Fruit fly (Drosophila melanogaster): ENCODE results near the gene CG43056.
A peak's percentile ranks its signal among the peaks of the same experiment; 100 is the strongest.

The CG43056 gene

DNA sequence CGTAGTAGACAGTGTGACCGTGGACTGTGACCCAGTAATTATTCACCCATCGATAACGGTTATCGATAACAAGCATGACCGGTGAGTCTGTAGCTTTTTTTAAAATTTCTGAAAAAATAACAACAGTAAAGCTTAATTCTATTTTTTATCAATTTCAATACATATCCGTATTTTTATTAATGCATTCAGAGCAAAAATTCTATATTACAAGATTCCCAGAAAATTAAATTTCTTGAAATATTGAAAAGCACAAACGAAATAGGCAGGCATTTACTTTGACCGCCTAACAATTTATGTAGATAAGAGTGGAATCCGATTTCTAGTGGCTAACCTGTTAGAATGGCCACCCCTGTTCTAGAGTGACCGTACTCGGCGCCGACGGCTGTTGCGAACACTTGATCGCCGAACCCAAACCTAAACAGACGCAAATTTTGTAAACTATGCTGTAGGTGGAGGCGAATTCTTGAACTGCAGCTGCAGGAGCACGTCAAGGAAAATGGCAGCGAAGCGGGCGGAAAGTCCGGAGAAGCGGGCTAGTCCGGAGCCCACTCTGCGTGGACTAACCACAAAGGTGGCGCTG, 43.7 kb upstream of the CG43056 start, which contains the start of gene CG3652 (continued):
- TF ChIP-seq phol (tag; optimal IDR thresholded peaks at IDR 0.05) = peak; percentile 64
- TF ChIP-seq NK7.1 (GFP tag; optimal IDR thresholded peaks at IDR 0.05) = no peak
- no peak for TF ChIP-seq odd (GFP tag; optimal IDR thresholded peaks at IDR 0.05)
- no peak for TF ChIP-seq toy (GFP tag; IDR thresholded peaks at IDR 0.05)
- no peak for TF ChIP-seq psq (GFP tag; optimal IDR thresholded peaks at IDR 0.05)
- peak; percentile 70 for TF ChIP-seq CG12659 (GFP tag; optimal IDR thresholded peaks at IDR 0.05)
- TF ChIP-seq CG1832 (GFP tag; optimal IDR thresholded peaks at IDR 0.05) = no peak
- no peak for TF ChIP-seq abd-A (tag; optimal IDR thresholded peaks at IDR 0.05)
- no peak for TF ChIP-seq ssp (GFP tag; IDR thresholded peaks at IDR 0.05)
- peak; percentile 55 for TF ChIP-seq MBD-R2 (GFP tag; IDR thresholded peaks at IDR 0.05)
- TF ChIP-seq Lpt (GFP tag; optimal IDR thresholded peaks at IDR 0.05) = no peak
- TF ChIP-seq maf-S (GFP tag; optimal IDR thresholded peaks at IDR 0.05) = peak; percentile 20
- no peak for TF ChIP-seq ind (GFP tag; optimal IDR thresholded peaks at IDR 0.05)
- TF ChIP-seq CG12104 (GFP tag; optimal IDR thresholded peaks at IDR 0.05) = no peak
- TF ChIP-seq CG14014 (GFP tag; IDR thresholded peaks at IDR 0.05) = no peak
- no peak for TF ChIP-seq exex (tag; optimal IDR thresholded peaks at IDR 0.05)
- no peak for TF ChIP-seq Adf1 (GFP tag; IDR thresholded peaks at IDR 0.05)
- no peak for TF ChIP-seq CG2199 (GFP tag; IDR thresholded peaks at IDR 0.05)
- no peak for TF ChIP-seq disco-r (GFP tag; optimal IDR thresholded peaks at IDR 0.05)
- TF ChIP-seq CG8290 (GFP tag; optimal IDR thresholded peaks at IDR 0.05) = no peak
- no peak for TF ChIP-seq CG8290 (tag; optimal IDR thresholded peaks at IDR 0.05)
- no peak for TF ChIP-seq CG32767 (GFP tag; IDR thresholded peaks at IDR 0.05)
- TF ChIP-seq CG1024 (GFP tag; IDR thresholded peaks at IDR 0.05) = no peak
- no peak for TF ChIP-seq CG7745 (tag; optimal IDR thresholded peaks at IDR 0.05)
- no peak for TF ChIP-seq CG4328 (GFP tag; optimal IDR thresholded peaks at IDR 0.05)
- no peak for TF ChIP-seq CG2889 (GFP tag; IDR thresholded peaks at IDR 0.05)
- TF ChIP-seq Xbp1 (GFP tag; optimal IDR thresholded peaks at IDR 0.05) = peak; percentile 49
- TF ChIP-seq nerfin-2 (GFP tag; IDR thresholded peaks at IDR 0.05; ENCODE audit: partially characterized antibody) = 0 out of 2 replicates have a peak, but pooled peaks have one; percentile 50
- no peak for TF ChIP-seq CG17328 (GFP tag; IDR thresholded peaks at IDR 0.05)
- no peak for TF ChIP-seq gt (GFP tag; IDR thresholded peaks at IDR 0.05)
- TF ChIP-seq gsb (GFP tag; IDR thresholded peaks at IDR 0.05) = no peak
- TF ChIP-seq CG33213 (GFP tag; optimal IDR thresholded peaks at IDR 0.05) = no peak
- TF ChIP-seq Antp (GFP tag; optimal IDR thresholded peaks at IDR 0.05) = no peak
- TF ChIP-seq Hsf (GFP tag; optimal IDR thresholded peaks at IDR 0.05) = peak; percentile 43
- TF ChIP-seq tgo (GFP tag; IDR thresholded peaks at IDR 0.05) = no peak
- TF ChIP-seq CG12219 (GFP tag; optimal IDR thresholded peaks at IDR 0.05) = no peak
- TF ChIP-seq CG10565 (GFP tag; optimal IDR thresholded peaks at IDR 0.05) = no peak
- TF ChIP-seq Dref (GFP tag; IDR thresholded peaks at IDR 0.05) = peak; percentile 75
- peak; percentile 36 for TF ChIP-seq mam (GFP tag; optimal IDR thresholded peaks at IDR 0.05)
- TF ChIP-seq CG4424 (GFP tag; optimal IDR thresholded peaks at IDR 0.05) = no peak
- TF ChIP-seq HHEX (GFP tag; optimal IDR thresholded peaks at IDR 0.05) = no peak
- no peak for TF ChIP-seq Jarid2 (GFP tag; optimal IDR thresholded peaks at IDR 0.05)
- TF ChIP-seq CG1603 (tag; optimal IDR thresholded peaks at IDR 0.05) = no peak
- no peak for TF ChIP-seq NC2α (GFP tag; optimal IDR thresholded peaks at IDR 0.05)
- no peak for TF ChIP-seq p53 (GFP tag; optimal IDR thresholded peaks at IDR 0.05)
- TF ChIP-seq stc (GFP tag; IDR thresholded peaks at IDR 0.05) = no peak
- TF ChIP-seq Awh (GFP tag; IDR thresholded peaks at IDR 0.05) = no peak
- no peak for TF ChIP-seq CG14441 (GFP tag; IDR thresholded peaks at IDR 0.05)
- no peak for TF ChIP-seq jing (GFP tag; optimal IDR thresholded peaks at IDR 0.05)
- TF ChIP-seq Sin3A (optimal IDR thresholded peaks at IDR 0.05) = peak; percentile 84
- TF ChIP-seq Aef1 (GFP tag; IDR thresholded peaks at IDR 0.05) = no peak
- TF ChIP-seq Side (GFP tag; optimal IDR thresholded peaks at IDR 0.05) = peak; percentile 35
- no peak for TF ChIP-seq ase (GFP tag; IDR thresholded peaks at IDR 0.05)

Measured in whole organism, embryonic.